Worm (Caenorhabditis elegans) whole organism, midembryonic: ENCODE data around the gene oac-37.

Experiments
- T22C8.4 ChIP-seq: fragments of 200-800 bp; sonication (Bioruptor generic); IDR thresholded peaks from 2 replicates; pipeline ENCODE4 v1.3.6; 2022; ENCODE audit warnings: missing genetic modification characterization, missing compliant biosample characterization
- cog-1 ChIP-seq: sonication (generic microtip); optimal IDR thresholded peaks from 2 replicates; lab custom pipeline; 2016; ENCODE audit warnings: missing genetic modification characterization, missing compliant biosample characterization
- flt-1 ChIP-seq: fragments of 200-800 bp; sonication (Bioruptor generic); IDR thresholded peaks from 2 replicates; pipeline ENCODE4 v1.3.6; 2022; ENCODE audit warnings: missing genetic modification characterization, missing compliant biosample characterization
- klf-2 ChIP-seq: fragments of 200-800 bp; sonication (Bioruptor generic); conservative IDR thresholded peaks from 2 replicates; pipeline ENCODE4 v1.3.6; 2022; ENCODE audit warnings: missing genetic modification reagents, missing genetic modification characterization, missing compliant biosample characterization
- med-1 ChIP-seq: sonication (generic microtip); optimal IDR thresholded peaks from 2 replicates; lab custom pipeline; 2017; ENCODE audit warnings: missing genetic modification characterization, mild to moderate bottlenecking, missing compliant biosample characterization, antibody characterized with exemption, missing genetic modification reagents; ENCODE audit not compliant: insufficient read depth
- ref-1 ChIP-seq: fragments of 200-800 bp; sonication (Bioruptor generic); conservative IDR thresholded peaks from 2 replicates; pipeline ENCODE4 v1.3.6; 2022; ENCODE audit warnings: missing genetic modification reagents, missing genetic modification characterization, missing compliant biosample characterization
- tab-1 ChIP-seq: fragments of 200-800 bp; sonication (Bioruptor generic); IDR thresholded peaks from 2 replicates; pipeline ENCODE4 v1.3.6; 2022; ENCODE audit warnings: missing genetic modification characterization, missing compliant biosample characterization
- ztf-23 ChIP-seq: fragments of 200-800 bp; sonication (Bioruptor generic); IDR thresholded peaks from 2 replicates; pipeline ENCODE4 v1.3.6; 2022; ENCODE audit warnings: missing genetic modification reagents, missing genetic modification characterization, missing compliant biosample characterization
- ztf-29 ChIP-seq: fragments of 200-800 bp; sonication (Bioruptor generic); IDR thresholded peaks from 2 replicates; pipeline ENCODE4 v1.3.6; 2022; ENCODE audit warnings: missing genetic modification reagents, missing genetic modification characterization, missing compliant biosample characterization

DNA sequence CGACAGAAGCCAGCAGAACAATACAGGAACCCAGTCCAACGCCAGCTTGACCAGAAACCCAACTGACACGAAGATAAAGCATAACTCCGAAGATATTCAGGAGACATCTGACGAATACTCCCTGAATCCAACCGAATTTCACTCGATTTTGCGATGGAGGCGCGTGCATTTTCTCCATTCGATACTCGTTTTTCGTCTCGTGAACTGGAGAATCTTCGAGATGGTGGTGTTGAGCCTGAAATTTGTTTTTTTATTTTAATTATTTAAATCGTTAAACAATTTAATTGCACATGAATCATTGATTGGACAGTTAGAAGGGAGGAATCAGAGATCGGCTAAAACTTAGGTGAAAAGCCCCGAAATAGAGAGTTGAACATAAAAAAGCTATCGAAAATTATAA, 31.3 kb upstream of the oac-37 start:
- TF ChIP-seq ztf-29 (GFP tag; lab: Robert Waterston, UW) (no peak), cog-1 (no peak), flt-1 (GFP tag; lab: Robert Waterston, UW) (no peak), med-1 (GFP tag; lab: Kevin White, UChicago) (no peak), tab-1 (GFP tag; lab: Robert Waterston, UW) (no peak), klf-2 (GFP tag; lab: Robert Waterston, UW) (no peak), ref-1 (GFP tag; lab: Robert Waterston, UW) (no peak), T22C8.4 (GFP tag; lab: Robert Waterston, UW) (no peak), ztf-23 (GFP tag; lab: Robert Waterston, UW) (no peak)
